Fruit fly (Drosophila melanogaster) S2 (cell line): ENCODE measurements around the gene nuf.

ENCODE experiments used
- CG8478 ChIP-seq: fragments of >200 bp; optimal IDR thresholded peaks from 2 replicates; lab custom pipeline; 2018
- CTCF ChIP-seq, 2 experiments: fragments of >200 bp; optimal IDR thresholded peaks; 2 replicates each; lab custom pipeline; 2018

- TF ChIP-seq CG8478 (lab: Kevin White, UChicago): no peak
- no peak for TF ChIP-seq CTCF (optimal IDR thresholded peaks at IDR 0.05; lab: Kevin White, UChicago)
Observed at dm6 chr3L:14191476-14191752, 744 bp downstream of the nuf start.
